Worm (Caenorhabditis elegans): ENCODE measurements around the gene msp-53.
"Not testable (repeated sequence)": the region's sequence is repeated elsewhere in the genome, so short reads cannot be mapped to it uniquely, and the experiment has no call there.

msp-53 gene

ce11 chrIV:5076607-5077006 is 11.7 kb upstream of the msp-53 start:
- TF ChIP-seq zag-1 (tag; optimal IDR thresholded peaks at IDR 0.05) (no peak), nhr-6 (tag; optimal IDR thresholded peaks at IDR 0.05) (no peak), unc-55 (GFP tag; optimal IDR thresholded peaks at IDR 0.05) (no peak), nhr-12 (tag; optimal IDR thresholded peaks at IDR 0.05) (no peak), crh-2 (tag; optimal IDR thresholded peaks at IDR 0.05) (no peak), sem-4 (tag; optimal IDR thresholded peaks at IDR 0.05) (no peak), peb-1 (tag; optimal IDR thresholded peaks at IDR 0.05) (no peak), C34F6.9 (tag; optimal IDR thresholded peaks at IDR 0.05) (no peak), alr-1 (tag; optimal IDR thresholded peaks at IDR 0.05) (no peak)

- no peak for TF ChIP-seq nhr-12 (tag; optimal IDR thresholded peaks at IDR 0.05)
- no peak for TF ChIP-seq egl-27 (tag; optimal IDR thresholded peaks at IDR 0.05)
- TF ChIP-seq C34F6.9 (tag; optimal IDR thresholded peaks at IDR 0.05): no peak
- TF ChIP-seq fos-1 (tag; optimal IDR thresholded peaks at IDR 0.05): no peak
- no peak for TF ChIP-seq F13H6.1 (tag; optimal IDR thresholded peaks at IDR 0.05)
- TF ChIP-seq nhr-237 (tag; optimal IDR thresholded peaks at IDR 0.05): no peak
- TF ChIP-seq aly-2 (tag; optimal IDR thresholded peaks at IDR 0.05): no peak
- no peak for TF ChIP-seq gmeb-1 (tag; optimal IDR thresholded peaks at IDR 0.05)
- TF ChIP-seq nhr-11 (tag; optimal IDR thresholded peaks at IDR 0.05): no peak
- TF ChIP-seq Y55F3AM.14 (GFP tag; optimal IDR thresholded peaks at IDR 0.05): no peak
- TF ChIP-seq ceh-16 (tag; optimal IDR thresholded peaks at IDR 0.05): no peak
- no peak for TF ChIP-seq mbf-1 (tag; optimal IDR thresholded peaks at IDR 0.05)
- TF ChIP-seq peb-1 (tag; optimal IDR thresholded peaks at IDR 0.05): no peak
- TF ChIP-seq ZK546.5 (tag; optimal IDR thresholded peaks at IDR 0.05): no peak
- no peak for TF ChIP-seq alr-1 (tag; optimal IDR thresholded peaks at IDR 0.05)
- TF ChIP-seq nhr-129 (tag; optimal IDR thresholded peaks at IDR 0.05): no peak
These were observed 9.0 kb upstream of the msp-53 start for ce11 chrIV:5073836-5074235.

- not testable (repeated sequence) for TF ChIP-seq nhr-6 (tag; optimal IDR thresholded peaks at IDR 0.05); unc-55 (GFP tag; optimal IDR thresholded peaks at IDR 0.05); blmp-1 (tag; optimal IDR thresholded peaks at IDR 0.05; ENCODE audit: insufficient read depth)
These were observed 5.7 kb upstream of the msp-53 start, which contains the start of gene C02B10.6 for ce11 chrIV:5070593-5070992. TSS of gene C02B10.6 (plus strand) at chrIV:5070893.

ce11 chrIV:5068541-5068940 is 3.7 kb upstream of the msp-53 start, which contains the start of the genes R13H9.6 and rmd-6:
TSS of gene R13H9.6 (minus strand) at chrIV:5068641.
TSS of gene rmd-6 (plus strand) at chrIV:5068845.
- not testable (repeated sequence) for TF ChIP-seq F13H6.1, nhr-129, nhr-11 (tag; optimal IDR thresholded peaks at IDR 0.05)

- TF ChIP-seq mdl-1, ceh-82, fos-1 (tag; optimal IDR thresholded peaks at IDR 0.05): not testable (repeated sequence)
These were observed 2.0 kb upstream of the msp-53 start, which contains the start of gene ttbk-2.2 for ce11 chrIV:5066887-5067286. TSS of gene ttbk-2.2 (minus strand) at chrIV:5066987.

- TF ChIP-seq ama-1 (optimal IDR thresholded peaks at IDR 0.05) (peak; percentile 63), nhr-129 (tag; optimal IDR thresholded peaks at IDR 0.05) (no peak), snpc-4 (tag; optimal IDR thresholded peaks at IDR 0.05) (peak; percentile 93), sma-9 (GFP tag; optimal IDR thresholded peaks at IDR 0.05) (peak; percentile 28), sma-9 (tag; optimal IDR thresholded peaks at IDR 0.05) (no peak), lin-13 (GFP tag; optimal IDR thresholded peaks at IDR 0.05) (peak; percentile 30), Y55F3AM.14 (GFP tag; optimal IDR thresholded peaks at IDR 0.05) (no peak), lsy-2 (tag; optimal IDR thresholded peaks at IDR 0.05) (peak in 1 of 2 experiments; percentile 46), sma-3 (GFP tag; optimal IDR thresholded peaks at IDR 0.05) (peak; percentile 61), crh-2 (tag; optimal IDR thresholded peaks at IDR 0.05) (no peak), nhr-21 (tag; optimal IDR thresholded peaks at IDR 0.05) (peak; percentile 11)
These were observed 1.6 kb downstream of the msp-53 start for ce11 chrIV:5063297-5063696.

Data from whole organism, L2 larva.